Fruit fly (Drosophila melanogaster) S2 (cell line): ENCODE measurements around the gene beta-Man.

Source experiments
- CG8478 ChIP-seq: fragments of >200 bp; optimal IDR thresholded peaks from 2 replicates; lab custom pipeline; 2018
- CTCF ChIP-seq, 2 experiments: fragments of >200 bp; optimal IDR thresholded peaks; 2 replicates each; lab custom pipeline; 2018

DNA sequence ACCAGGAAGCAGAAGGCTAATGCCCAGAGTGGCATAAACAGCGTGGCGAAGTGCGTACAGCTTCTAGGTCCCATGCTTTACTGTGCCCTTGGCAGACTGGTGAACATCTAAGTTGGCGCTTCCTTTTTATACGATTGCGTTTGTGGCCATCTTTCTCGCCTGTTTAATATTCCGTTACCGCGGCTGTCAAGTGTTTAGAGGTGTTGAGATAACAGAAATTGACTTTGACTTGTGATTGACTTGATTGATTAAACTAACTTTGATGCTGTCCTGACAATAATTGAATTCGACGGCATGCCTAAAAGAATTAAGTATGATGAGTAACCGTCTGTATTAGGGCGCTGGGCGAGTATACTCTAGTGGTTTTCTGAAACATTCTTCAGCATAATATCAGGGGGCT is 6.8 kb upstream of the beta-Man start, which contains the start of gene Dsk:
- TF ChIP-seq CG8478 (lab: Kevin White, UChicago) (no peak), CTCF (optimal IDR thresholded peaks at IDR 0.05; lab: Kevin White, UChicago) (no peak)
